Fruit fly (Drosophila melanogaster) Kc167 (cell line): ENCODE data around the gene CG16890.

ENCODE experiments used
- Myc ChIP-seq: fragments of >200 bp; optimal IDR thresholded peaks from 2 replicates; lab custom pipeline; 2017; ENCODE audit warnings: missing external identifiers
- h ChIP-seq: fragments of >200 bp; optimal IDR thresholded peaks from 3 replicates; lab custom pipeline; 2018; ENCODE audit warnings: missing external identifiers
- insv ChIP-seq: fragments of >200 bp; optimal IDR thresholded peaks from 3 replicates; lab custom pipeline; 2018; ENCODE audit warnings: missing external identifiers
- psq ChIP-seq: fragments of >200 bp; optimal IDR thresholded peaks from 2 replicates; lab custom pipeline; 2017; ENCODE audit warnings: missing external identifiers

DNA sequence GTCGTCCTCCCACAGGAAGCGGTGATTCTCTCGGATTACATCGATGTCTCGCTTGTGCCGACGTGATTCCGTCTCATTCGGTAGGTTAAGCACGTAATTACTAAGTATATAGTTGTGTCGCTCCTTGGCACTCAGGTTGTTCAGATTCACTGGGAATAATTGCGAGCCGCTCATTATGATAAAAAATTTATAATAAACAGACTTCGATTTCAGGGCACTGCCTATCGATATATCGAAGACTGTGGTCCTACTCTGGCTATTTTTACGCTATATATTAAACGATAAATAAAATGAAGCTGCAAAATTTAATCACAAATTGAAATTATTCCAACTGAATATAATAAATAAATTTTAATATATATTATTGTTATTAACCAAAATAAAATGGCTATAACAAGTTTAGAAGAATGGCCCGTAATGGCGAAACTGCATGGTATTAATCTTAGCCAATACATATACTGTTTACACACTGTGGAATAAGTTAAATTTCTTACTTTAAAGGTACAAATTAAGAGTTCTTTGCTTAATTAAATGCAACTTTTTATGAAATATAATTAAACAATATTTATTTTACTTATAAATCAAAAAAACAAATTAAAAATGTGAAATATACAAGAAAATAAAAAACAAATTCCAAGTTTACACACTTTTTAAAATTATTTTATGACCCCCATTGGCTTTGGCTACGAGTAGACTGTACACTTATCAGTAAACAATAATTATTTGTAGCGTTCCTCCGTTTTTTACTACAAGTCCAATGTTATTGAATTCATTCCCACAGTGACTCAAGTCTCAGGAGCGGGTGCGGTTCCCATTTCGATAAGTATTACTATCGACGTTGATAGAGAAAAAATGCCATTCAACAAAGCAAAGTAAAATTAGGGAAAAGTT lies 629 bp downstream of the CG16890 start, which contains the start of gene Eato:
- TF ChIP-seq insv (no peak), Myc (lab: Kevin White, UChicago) (no peak), h (no peak), psq (lab: Kevin White, UChicago) (no peak)
